Worm (Caenorhabditis elegans) whole organism, L4 larva: ENCODE measurements around the gene arrd-24.
A peak's percentile ranks its signal among the peaks of the same experiment; 100 is the strongest.

ENCODE experiments used
- D1046.2 ChIP-seq: fragments of 200-800 bp; sonication (Bioruptor generic); IDR thresholded peaks from 2 replicates; pipeline ENCODE4 v1.3.6; 2022; ENCODE audit warnings: missing genetic modification characterization, missing compliant biosample characterization
- F26F4.8 ChIP-seq: fragments of 200-800 bp; sonication (Bioruptor generic); conservative IDR thresholded peaks from 2 replicates; pipeline ENCODE4 v1.3.6; 2022; ENCODE audit warnings: missing genetic modification characterization, missing compliant biosample characterization
- R02D3.7 ChIP-seq: fragments of 150-350 bp; sonication (generic microtip); optimal IDR thresholded peaks from 3 replicates; lab custom pipeline; 2014; ENCODE audit warnings: missing biosample characterization, missing genetic modification characterization
- T20F7.1 ChIP-seq: fragments of 200-800 bp; sonication (Bioruptor generic); optimal IDR thresholded peaks from 2 replicates; lab custom pipeline; 2018; ENCODE audit warnings: mild to moderate bottlenecking, missing genetic modification characterization, missing compliant biosample characterization
- Y105C5A.15 ChIP-seq: fragments of 200-800 bp; sonication (Bioruptor generic); IDR thresholded peaks from 2 replicates; pipeline ENCODE4 v1.3.6; 2022; ENCODE audit warnings: missing genetic modification characterization, missing compliant biosample characterization
- Y5F2A.4 ChIP-seq: fragments of 200-800 bp; sonication (Bioruptor generic); optimal IDR thresholded peaks from 2 replicates; lab custom pipeline; 2018; ENCODE audit warnings: mild to moderate bottlenecking, missing genetic modification characterization, missing compliant biosample characterization
- Y75B8A.6 ChIP-seq: fragments of 200-800 bp; sonication (Bioruptor generic); IDR thresholded peaks from 2 replicates; pipeline ENCODE4 v1.3.6; 2022; ENCODE audit warnings: missing genetic modification reagents, missing genetic modification characterization, missing compliant biosample characterization
- ZK337.2 ChIP-seq: fragments of 200-800 bp; sonication (Bioruptor generic); IDR thresholded peaks from 2 replicates; pipeline ENCODE4 v1.3.6; 2022; ENCODE audit warnings: missing genetic modification reagents, missing genetic modification characterization, missing compliant biosample characterization
- aha-1 ChIP-seq: fragments of 150-350 bp; peaks from one replicate; lab custom pipeline; 2014; ENCODE audit warnings: missing biosample characterization, missing genetic modification characterization
- arid-1 ChIP-seq: fragments of 200-800 bp; sonication (Bioruptor generic); conservative IDR thresholded peaks from 2 replicates; pipeline ENCODE4 v1.3.6; 2022; ENCODE audit warnings: missing genetic modification reagents, missing genetic modification characterization, missing compliant biosample characterization
- ceh-20 ChIP-seq: fragments of 200-800 bp; sonication (Bioruptor generic); IDR thresholded peaks from 2 replicates; pipeline ENCODE4 v1.3.6; 2022; ENCODE audit warnings: missing genetic modification reagents, missing genetic modification characterization, missing compliant biosample characterization
- ceh-32 ChIP-seq: sonication (generic microtip); optimal IDR thresholded peaks from 2 replicates; lab custom pipeline; 2016; ENCODE audit warnings: mild to moderate bottlenecking, missing genetic modification characterization, missing compliant biosample characterization; ENCODE audit not compliant: poor library complexity
- ceh-44 ChIP-seq: fragments of 200-800 bp; sonication (Bioruptor generic); IDR thresholded peaks from 2 replicates; pipeline ENCODE4 v1.3.6; 2022; ENCODE audit warnings: missing genetic modification reagents, missing genetic modification characterization, missing compliant biosample characterization
- ceh-62 ChIP-seq: sonication (generic microtip); optimal IDR thresholded peaks from 2 replicates; lab custom pipeline; 2017; ENCODE audit warnings: missing biosample characterization, missing genetic modification characterization
- ces-1 ChIP-seq: fragments of 150-350 bp; sonication (generic microtip); optimal IDR thresholded peaks from 4 replicates; lab custom pipeline; 2014; ENCODE audit warnings: missing biosample characterization, missing genetic modification reagents, missing genetic modification characterization
- daf-16 ChIP-seq, 3 experiments: sonication (generic microtip); optimal IDR thresholded peaks; 2 replicates each; lab custom pipeline; 2016 to 2017; ENCODE audit warnings: missing genetic modification characterization in 3 of 3, missing genetic modification reagents in 3 of 3, mild to moderate bottlenecking in 2 of 3, missing compliant biosample characterization in 2 of 3, missing biosample characterization in 1 of 3, moderate library complexity in 1 of 3
- daf-8 ChIP-seq: fragments of 200-800 bp; sonication (Bioruptor generic); IDR thresholded peaks from 2 replicates; pipeline ENCODE4 v1.3.6; 2022; ENCODE audit warnings: missing genetic modification characterization, missing compliant biosample characterization
- dmd-8 ChIP-seq: fragments of 200-800 bp; sonication (Bioruptor generic); IDR thresholded peaks from 2 replicates; pipeline ENCODE4 v1.3.6; 2022; ENCODE audit warnings: missing genetic modification characterization, missing compliant biosample characterization
- egl-43 ChIP-seq: fragments of 200-800 bp; sonication (Bioruptor generic); IDR thresholded peaks from 2 replicates; pipeline ENCODE4 v1.3.6; 2022; ENCODE audit warnings: missing genetic modification reagents, missing genetic modification characterization, missing compliant biosample characterization
- fos-1 ChIP-seq: fragments of 150-350 bp; optimal IDR thresholded peaks from 2 replicates; lab custom pipeline; 2014; ENCODE audit warnings: missing biosample characterization, missing genetic modification characterization
- gei-8 ChIP-seq: fragments of 200-800 bp; sonication (Bioruptor generic); optimal IDR thresholded peaks from 2 replicates; lab custom pipeline; 2018; ENCODE audit warnings: mild to moderate bottlenecking, missing genetic modification characterization, missing compliant biosample characterization
- hif-1 ChIP-seq, 2 experiments: sonication (generic microtip); optimal IDR thresholded peaks; 2 replicates each; lab custom pipeline; 2016 to 2017; ENCODE audit warnings: missing compliant biosample characterization in 2 of 2, missing genetic modification characterization in 2 of 2, missing genetic modification reagents in 2 of 2, missing genotype in 2 of 2, mild to moderate bottlenecking in 1 of 2
- hlh-30 ChIP-seq: sonication (generic microtip); optimal IDR thresholded peaks from 2 replicates; lab custom pipeline; 2017; ENCODE audit warnings: antibody characterized with exemption, mild to moderate bottlenecking, missing genetic modification characterization, missing compliant biosample characterization; ENCODE audit not compliant: insufficient read depth
- hmg-1.1 ChIP-seq: fragments of 200-800 bp; sonication (Bioruptor generic); IDR thresholded peaks from 2 replicates; pipeline ENCODE4 v1.3.6; 2022; ENCODE audit warnings: missing genetic modification reagents, missing genetic modification characterization, missing compliant biosample characterization
- jun-1 ChIP-seq: fragments of 150-350 bp; optimal IDR thresholded peaks from 2 replicates; lab custom pipeline; 2014; ENCODE audit warnings: missing biosample characterization, missing genetic modification reagents, missing genetic modification characterization
- lin-13 ChIP-seq: fragments of 150-350 bp; optimal IDR thresholded peaks from 2 replicates; lab custom pipeline; 2014; ENCODE audit warnings: missing biosample characterization, missing genetic modification reagents, missing genetic modification characterization
- lin-29 ChIP-seq: fragments of 200-800 bp; sonication (Bioruptor generic); IDR thresholded peaks from 2 replicates; pipeline ENCODE4 v1.3.6; 2022; ENCODE audit warnings: missing genetic modification reagents, missing genetic modification characterization, missing compliant biosample characterization
- lin-38 ChIP-seq: fragments of 200-800 bp; sonication (Bioruptor generic); IDR thresholded peaks from 2 replicates; pipeline ENCODE4 v1.3.6; 2022; ENCODE audit warnings: missing genetic modification reagents, missing genetic modification characterization, missing compliant biosample characterization
- lsy-2 ChIP-seq, 2 experiments: fragments of 150-350 bp in 1 of 2; sonication (generic microtip) in 1 of 2; optimal IDR thresholded peaks; 2 replicates each; lab custom pipeline; 2014 to 2017; ENCODE audit warnings: missing biosample characterization in 2 of 2, missing genetic modification characterization in 2 of 2
- madf-5 ChIP-seq, 2 experiments: fragments of 200-800 bp; sonication (Bioruptor generic); IDR thresholded peaks; 2 replicates each; pipeline ENCODE4 v1.3.6; 2022; ENCODE audit warnings: missing compliant biosample characterization in 2 of 2, missing genetic modification characterization in 2 of 2
- madf-9 ChIP-seq: fragments of 200-800 bp; sonication (Bioruptor generic); conservative IDR thresholded peaks from 2 replicates; pipeline ENCODE4 v1.3.6; 2022; ENCODE audit warnings: missing genetic modification reagents, missing genetic modification characterization, missing compliant biosample characterization
- mdl-1 ChIP-seq, 2 experiments: fragments of 150-350 bp in 1 of 2; sonication (generic microtip) in 1 of 2; optimal IDR thresholded peaks; 2 replicates each; lab custom pipeline; 2014 to 2017; ENCODE audit warnings: missing biosample characterization in 2 of 2, missing genetic modification characterization in 2 of 2
- mes-2 ChIP-seq: sonication (generic microtip); optimal IDR thresholded peaks from 2 replicates; lab custom pipeline; 2016; ENCODE audit warnings: missing genotype, mild to moderate bottlenecking, missing genetic modification characterization, missing compliant biosample characterization; ENCODE audit not compliant: poor library complexity, severe bottlenecking
- mxl-3 ChIP-seq: fragments of 200-800 bp; sonication (Bioruptor generic); optimal IDR thresholded peaks from 2 replicates; lab custom pipeline; 2018; ENCODE audit warnings: mild to moderate bottlenecking, missing genetic modification characterization, missing compliant biosample characterization
- nhr-10 ChIP-seq: fragments of 150-350 bp; optimal IDR thresholded peaks from 2 replicates; lab custom pipeline; 2014; ENCODE audit warnings: missing biosample characterization, missing genetic modification characterization
- nhr-28 ChIP-seq: fragments of 150-350 bp; optimal IDR thresholded peaks from 2 replicates; lab custom pipeline; 2014; ENCODE audit warnings: missing biosample characterization, missing genetic modification characterization
- nhr-41 ChIP-seq: fragments of 200-800 bp; sonication (Bioruptor generic); IDR thresholded peaks from 2 replicates; pipeline ENCODE4 v1.3.6; 2022; ENCODE audit warnings: missing genetic modification reagents, missing genetic modification characterization, missing compliant biosample characterization
- nhr-42 ChIP-seq: fragments of 200-800 bp; sonication (Bioruptor generic); IDR thresholded peaks from 2 replicates; pipeline ENCODE4 v1.3.6; 2022; ENCODE audit warnings: missing genetic modification characterization, missing compliant biosample characterization
- nhr-48 ChIP-seq: sonication (generic microtip); optimal IDR thresholded peaks from 2 replicates; lab custom pipeline; 2016; ENCODE audit warnings: mild to moderate bottlenecking, missing genetic modification characterization, missing compliant biosample characterization
- php-3 ChIP-seq: fragments of 200-800 bp; sonication (Bioruptor generic); IDR thresholded peaks from 2 replicates; pipeline ENCODE4 v1.3.6; 2022; ENCODE audit warnings: missing genetic modification reagents, missing genetic modification characterization, missing compliant biosample characterization
- rbr-2 ChIP-seq: sonication (generic microtip); optimal IDR thresholded peaks from 2 replicates; lab custom pipeline; 2016; ENCODE audit warnings: missing genotype, missing genetic modification characterization, missing compliant biosample characterization
- sdz-12 ChIP-seq: fragments of 200-800 bp; sonication (Bioruptor generic); optimal IDR thresholded peaks from 2 replicates; lab custom pipeline; 2018; ENCODE audit warnings: mild to moderate bottlenecking, missing genetic modification characterization, missing compliant biosample characterization
- set-16 ChIP-seq: fragments of 200-800 bp; sonication (Bioruptor generic); IDR thresholded peaks from 2 replicates; pipeline ENCODE4 v1.3.6; 2022; ENCODE audit warnings: missing genetic modification reagents, missing genetic modification characterization, missing compliant biosample characterization
- spr-1 ChIP-seq: sonication (generic microtip); optimal IDR thresholded peaks from 2 replicates; lab custom pipeline; 2016; ENCODE audit warnings: mild to moderate bottlenecking, missing genetic modification characterization, missing compliant biosample characterization
- spr-3 ChIP-seq: fragments of 200-800 bp; sonication (Bioruptor generic); optimal IDR thresholded peaks from 2 replicates; lab custom pipeline; 2018; ENCODE audit warnings: mild to moderate bottlenecking, missing genetic modification characterization, missing compliant biosample characterization
- tag-97 ChIP-seq: fragments of 200-800 bp; sonication (Bioruptor generic); IDR thresholded peaks from 2 replicates; pipeline ENCODE4 v1.3.6; 2022; ENCODE audit warnings: missing genetic modification characterization, missing compliant biosample characterization
- unc-130 ChIP-seq: sonication (generic microtip); optimal IDR thresholded peaks from 2 replicates; lab custom pipeline; 2016; ENCODE audit warnings: missing genetic modification reagents, missing genetic modification characterization, missing compliant biosample characterization
- vab-7 ChIP-seq: fragments of 200-800 bp; sonication (Bioruptor generic); IDR thresholded peaks from 2 replicates; pipeline ENCODE4 v1.3.6; 2022; ENCODE audit warnings: missing genetic modification reagents, missing genetic modification characterization, missing compliant biosample characterization
- zip-11 ChIP-seq: fragments of 200-800 bp; sonication (Bioruptor generic); IDR thresholded peaks from 2 replicates; pipeline ENCODE4 v1.3.6; 2022; ENCODE audit warnings: missing genetic modification characterization, missing compliant biosample characterization
- zip-2 ChIP-seq: fragments of 150-350 bp; optimal IDR thresholded peaks from 2 replicates; lab custom pipeline; 2014; ENCODE audit warnings: missing biosample characterization, missing genetic modification characterization

The arrd-24 gene

DNA sequence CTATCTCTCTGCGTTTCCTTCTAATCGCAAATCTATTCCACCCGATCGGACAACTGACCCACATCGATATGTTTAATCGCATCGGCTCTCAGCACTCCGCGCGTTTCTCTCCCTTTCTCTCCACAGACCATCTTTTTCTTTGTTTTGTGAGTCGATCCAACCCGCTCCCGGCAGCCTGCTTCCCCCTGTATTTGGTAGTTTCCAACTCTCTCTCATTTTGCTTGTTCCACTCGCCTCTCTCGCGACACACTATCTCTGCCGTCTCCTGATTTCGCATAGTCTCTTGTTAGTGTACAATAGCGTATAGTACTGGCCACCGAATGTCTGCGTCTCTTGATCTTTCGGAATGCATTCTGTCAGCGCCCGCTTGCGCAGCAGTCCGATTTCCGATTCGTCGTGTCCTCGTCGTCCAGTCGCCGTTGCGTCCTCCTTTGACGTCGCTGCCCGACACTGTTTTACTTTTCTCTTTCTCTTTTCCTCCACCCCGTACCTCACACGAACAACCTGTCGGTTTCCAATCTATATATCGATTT, 29.6 kb downstream of the arrd-24 start (continued):
- TF ChIP-seq madf-5 (GFP tag; IDR thresholded peaks at IDR 0.05; lab: Robert Waterston, UW) (no peak), sdz-12 (GFP tag; lab: Kevin White, UChicago) (no peak), mdl-1 (tag; optimal IDR thresholded peaks at IDR 0.05; lab: Kevin White, UChicago) (peak in 1 of 2 experiments; percentile 36), nhr-48 (no peak), hlh-30 (tag; lab: Kevin White, UChicago) (peak; percentile 50), Y5F2A.4 (GFP tag; lab: Kevin White, UChicago) (no peak), nhr-42 (GFP tag; lab: Robert Waterston, UW) (no peak), rbr-2 (tag; lab: Kevin White, UChicago) (peak; percentile 33), ceh-20 (GFP tag; lab: Robert Waterston, UW) (no peak), fos-1 (no peak), jun-1 (peak; percentile 55), tag-97 (GFP tag; lab: Robert Waterston, UW) (no peak), lin-29 (GFP tag; lab: Robert Waterston, UW) (0 out of 2 replicates have a peak, but pooled peaks have one; percentile 33), lin-13 (GFP tag; lab: Kevin White, UChicago) (no peak), arid-1 (GFP tag; lab: Robert Waterston, UW) (no peak), nhr-41 (no peak), zip-2 (no peak), D1046.2 (GFP tag; lab: Robert Waterston, UW) (0 out of 2 replicates have a peak, but pooled peaks have one; percentile 55), mes-2 (peak; percentile 50), daf-8 (GFP tag; lab: Robert Waterston, UW) (no peak), vab-7 (no peak), set-16 (peak; percentile 38), lin-38 (GFP tag; lab: Robert Waterston, UW) (0 out of 2 replicates have a peak, but pooled peaks have one; percentile 21), ZK337.2 (GFP tag; lab: Robert Waterston, UW) (no peak), php-3 (GFP tag; lab: Robert Waterston, UW) (peak; percentile 49; the same call in 1 of the 2 replicates), mxl-3 (GFP tag; lab: Kevin White, UChicago) (peak; percentile 61), T20F7.1 (no peak), lsy-2 (tag; optimal IDR thresholded peaks at IDR 0.05; lab: Kevin White, UChicago) (peak in 1 of 2 experiments; percentile 21), hif-1 (tag; optimal IDR thresholded peaks at IDR 0.05; lab: Kevin White, UChicago) (no peak), daf-16 (GFP tag; optimal IDR thresholded peaks at IDR 0.05; lab: Kevin White, UChicago) (no peak), daf-16 (tag; optimal IDR thresholded peaks at IDR 0.05; lab: Kevin White, UChicago) (peak; percentile 39), egl-43 (peak; percentile 47; the same call in 1 of the 2 replicates), hmg-1.1 (GFP tag; lab: Robert Waterston, UW) (peak; percentile 57), unc-130 (GFP tag; lab: Kevin White, UChicago) (no peak), ceh-32 (no peak), spr-1 (peak; percentile 23), gei-8 (GFP tag; lab: Kevin White, UChicago) (no peak), zip-11 (GFP tag; lab: Robert Waterston, UW) (no peak), madf-9 (GFP tag; lab: Robert Waterston, UW) (no peak), spr-3 (no peak), Y105C5A.15 (GFP tag; lab: Robert Waterston, UW) (no peak), aha-1 (tag; lab: Kevin White, UChicago) (peak; percentile 94), nhr-10 (tag; lab: Kevin White, UChicago) (peak; percentile 14), Y75B8A.6 (no peak), F26F4.8 (GFP tag; lab: Robert Waterston, UW) (no peak), nhr-28 (peak; percentile 56), dmd-8 (GFP tag; lab: Robert Waterston, UW) (no peak), ces-1 (GFP tag; lab: Kevin White, UChicago) (no peak), R02D3.7 (tag; lab: Kevin White, UChicago) (no peak), ceh-44 (GFP tag; lab: Robert Waterston, UW) (no peak), ceh-62 (no peak)
